Fruit fly (Drosophila melanogaster): ENCODE data around the gene CG12725.

CG12725 gene

DNA sequence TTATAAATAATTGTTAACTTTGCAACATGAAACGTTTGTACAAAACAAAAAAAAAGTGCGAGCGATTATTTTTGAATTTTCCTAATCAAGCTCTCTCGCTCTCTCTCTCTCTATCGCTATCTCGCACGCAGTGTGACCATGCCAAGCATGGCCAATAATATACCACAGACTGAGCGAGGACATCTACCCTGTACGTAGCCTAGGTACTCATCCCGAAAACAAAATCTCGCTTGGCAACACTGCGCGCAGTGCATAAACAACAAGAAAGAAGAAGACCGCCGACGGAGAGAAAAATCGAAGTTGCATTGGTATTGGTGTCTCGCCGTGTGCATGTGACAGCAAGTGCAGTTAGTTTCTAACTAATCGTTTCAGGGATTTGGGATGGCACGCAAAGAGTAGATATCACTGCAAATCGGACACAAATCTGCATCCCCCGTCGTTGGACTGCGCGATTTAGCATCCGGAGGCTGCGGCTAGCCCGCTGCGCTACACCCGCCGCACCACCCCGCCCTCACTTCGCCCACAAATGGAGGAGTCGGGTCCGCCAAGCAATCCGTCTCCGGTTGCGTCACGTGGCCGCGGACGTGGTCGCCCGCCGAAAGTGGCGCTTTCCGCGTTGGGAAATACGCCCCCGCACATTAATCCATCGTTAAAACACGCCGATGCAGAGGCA, 10.4 kb upstream of the CG12725 start, which contains the start of the genes CG1998 and Set2 (continued):
- TF ChIP-seq MESR4 (GFP tag; optimal IDR thresholded peaks at IDR 0.05) (peak; percentile 91), sd (tag; optimal IDR thresholded peaks at IDR 0.05) (no peak), Hmx (GFP tag; optimal IDR thresholded peaks at IDR 0.05) (no peak), CG18011 (GFP tag; optimal IDR thresholded peaks at IDR 0.05) (no peak), GATAe (GFP tag; conservative IDR thresholded peaks at IDR 0.05) (peak; percentile 46; the same call in 1 of the 2 replicates), crol (GFP tag; IDR thresholded peaks at IDR 0.05) (peak; percentile 92), CG31441 (GFP tag; IDR thresholded peaks at IDR 0.05) (no peak; the same call in none of the 2 replicates), shn (GFP tag; optimal IDR thresholded peaks at IDR 0.05) (no peak), psq (GFP tag; optimal IDR thresholded peaks at IDR 0.05) (no peak), fd3F (GFP tag; optimal IDR thresholded peaks at IDR 0.05) (no peak), CG13287 (GFP tag; IDR thresholded peaks at IDR 0.05; ENCODE audit: partially characterized antibody) (peak; percentile 63; the same call in 1 of the 2 replicates), Doc2 (GFP tag; IDR thresholded peaks at IDR 0.05) (no peak), E2f2 (GFP tag; IDR thresholded peaks at IDR 0.05) (peak; percentile 87), Hr51 (GFP tag; optimal IDR thresholded peaks at IDR 0.05) (no peak), gro (GFP tag; optimal IDR thresholded peaks at IDR 0.05) (peak; percentile 68), lilli (GFP tag; optimal IDR thresholded peaks at IDR 0.05) (no peak), ATbp (GFP tag; optimal IDR thresholded peaks at IDR 0.05) (no peak), CG15514 (GFP tag; optimal IDR thresholded peaks at IDR 0.05) (peak; percentile 84), H2.0 (GFP tag; IDR thresholded peaks at IDR 0.05) (no peak), CG3995 (GFP tag; optimal IDR thresholded peaks at IDR 0.05) (no peak), schlank (tag; optimal IDR thresholded peaks at IDR 0.05) (no peak), Hmr (GFP tag; optimal IDR thresholded peaks at IDR 0.05) (peak; percentile 80), sna (GFP tag; IDR thresholded peaks at IDR 0.05; ENCODE audit: partially characterized antibody) (no peak), Sry-δ (GFP tag; optimal IDR thresholded peaks at IDR 0.05) (peak; percentile 72), Dll (GFP tag; IDR thresholded peaks at IDR 0.05; ENCODE audit: partially characterized antibody) (0 out of 4 replicates have a peak, but pooled peaks have one; percentile 41), CG10959 (GFP tag; IDR thresholded peaks at IDR 0.05) (no peak), scrt (GFP tag; optimal IDR thresholded peaks at IDR 0.05) (no peak), B-H1 (GFP tag; IDR thresholded peaks at IDR 0.05) (no peak), hth (optimal IDR thresholded peaks at IDR 0.05) (no peak), CG18476 (GFP tag; optimal IDR thresholded peaks at IDR 0.05) (no peak), dmrt99B (tag; optimal IDR thresholded peaks at IDR 0.05) (no peak), jing (GFP tag; optimal IDR thresholded peaks at IDR 0.05) (no peak), seq (GFP tag; IDR thresholded peaks at IDR 0.05) (no peak), Oaz (GFP tag; IDR thresholded peaks at IDR 0.05) (no peak), CG16863 (GFP tag; optimal IDR thresholded peaks at IDR 0.05) (no peak)

DNA sequence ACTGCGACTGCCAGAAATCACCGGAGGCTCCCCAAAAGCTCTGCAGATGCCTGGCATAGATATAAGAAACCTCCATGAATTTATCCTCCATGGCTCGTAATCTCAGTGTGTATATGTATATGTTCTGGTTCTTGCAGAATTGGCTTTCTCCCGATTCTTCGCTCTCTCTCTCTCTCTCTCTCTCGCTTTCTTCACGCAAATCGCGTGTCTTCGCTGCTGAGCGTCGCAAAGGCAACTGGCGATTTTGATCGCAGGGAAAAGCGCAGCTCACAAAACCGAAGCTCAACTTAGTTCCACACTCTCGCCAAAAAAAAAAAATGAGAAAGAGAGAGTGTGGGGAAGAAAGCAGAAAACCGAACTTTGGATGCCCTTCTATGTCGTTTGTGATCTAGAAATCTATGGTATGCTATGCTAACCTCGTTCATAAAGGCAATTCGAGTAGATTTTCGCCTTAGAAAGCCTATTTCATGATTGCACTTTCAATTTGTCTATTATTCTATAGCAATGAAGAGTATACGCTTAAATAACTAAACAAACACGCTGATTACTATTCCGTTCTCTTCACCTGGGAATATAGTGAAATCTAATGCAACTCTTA, 8.8 kb upstream of the CG12725 start:
- TF ChIP-seq Nf-YA (GFP tag; IDR thresholded peaks at IDR 0.05) (no peak), Taf1 (GFP tag; IDR thresholded peaks at IDR 0.05) (no peak), dysf (GFP tag; IDR thresholded peaks at IDR 0.05) (0 out of 3 replicates have a peak, but pooled peaks have one; percentile 17), Pdp1 (GFP tag; optimal IDR thresholded peaks at IDR 0.05) (peak in 1 of 2 experiments; percentile 55), nom (GFP tag; optimal IDR thresholded peaks at IDR 0.05) (peak; percentile 10), mld (GFP tag; IDR thresholded peaks at IDR 0.05; ENCODE audit: partially characterized antibody) (0 out of 3 replicates have a peak, but pooled peaks have one; percentile 40), Trl (optimal IDR thresholded peaks at IDR 0.05) (peak; percentile 32 to 41), Trl (GFP tag; optimal IDR thresholded peaks at IDR 0.05) (no peak), D19A (tag; optimal IDR thresholded peaks at IDR 0.05) (peak; percentile 79)
